Worm (Caenorhabditis elegans) whole organism, L4 larva: ENCODE measurements around the gene lin-15B.

ENCODE experiments used
- D1046.2 ChIP-seq: fragments of 200-800 bp; sonication (Bioruptor generic); IDR thresholded peaks from 2 replicates; pipeline ENCODE4 v1.3.6; 2022; ENCODE audit warnings: missing genetic modification characterization, missing compliant biosample characterization
- F26F4.8 ChIP-seq: fragments of 200-800 bp; sonication (Bioruptor generic); conservative IDR thresholded peaks from 2 replicates; pipeline ENCODE4 v1.3.6; 2022; ENCODE audit warnings: missing genetic modification characterization, missing compliant biosample characterization
- T20F7.1 ChIP-seq: fragments of 200-800 bp; sonication (Bioruptor generic); optimal IDR thresholded peaks from 2 replicates; lab custom pipeline; 2018; ENCODE audit warnings: mild to moderate bottlenecking, missing genetic modification characterization, missing compliant biosample characterization
- Y105C5A.15 ChIP-seq: fragments of 200-800 bp; sonication (Bioruptor generic); IDR thresholded peaks from 2 replicates; pipeline ENCODE4 v1.3.6; 2022; ENCODE audit warnings: missing genetic modification characterization, missing compliant biosample characterization
- Y48G9A.11 ChIP-seq: fragments of 200-800 bp; sonication (Bioruptor generic); IDR thresholded peaks from 2 replicates; pipeline ENCODE4 v1.3.6; 2022; ENCODE audit warnings: missing genetic modification reagents, missing genetic modification characterization, missing compliant biosample characterization
- ZK337.2 ChIP-seq: fragments of 200-800 bp; sonication (Bioruptor generic); IDR thresholded peaks from 2 replicates; pipeline ENCODE4 v1.3.6; 2022; ENCODE audit warnings: missing genetic modification reagents, missing genetic modification characterization, missing compliant biosample characterization
- ZK546.5 ChIP-seq, 2 experiments: sonication (generic microtip); optimal IDR thresholded peaks; 2 replicates each; lab custom pipeline; 2017; ENCODE audit warnings: missing biosample characterization in 2 of 2, missing genetic modification characterization in 2 of 2
- aha-1 ChIP-seq: fragments of 150-350 bp; peaks from one replicate; lab custom pipeline; 2014; ENCODE audit warnings: missing biosample characterization, missing genetic modification characterization
- ama-1 ChIP-seq: fragments of 150-350 bp; optimal IDR thresholded peaks from 2 replicates; lab custom pipeline; 2014; ENCODE audit warnings: inconsistent platforms, mixed read lengths
- ceh-62 ChIP-seq: sonication (generic microtip); optimal IDR thresholded peaks from 2 replicates; lab custom pipeline; 2017; ENCODE audit warnings: missing biosample characterization, missing genetic modification characterization
- ceh-82 ChIP-seq: sonication (generic microtip); optimal IDR thresholded peaks from 2 replicates; lab custom pipeline; 2017; ENCODE audit warnings: missing biosample characterization, missing genetic modification characterization
- ces-1 ChIP-seq: fragments of 150-350 bp; sonication (generic microtip); optimal IDR thresholded peaks from 4 replicates; lab custom pipeline; 2014; ENCODE audit warnings: missing biosample characterization, missing genetic modification reagents, missing genetic modification characterization
- cey-2 ChIP-seq: sonication (generic microtip); optimal IDR thresholded peaks from 3 replicates; lab custom pipeline; 2017; ENCODE audit warnings: missing genetic modification characterization, mild to moderate bottlenecking, missing compliant biosample characterization, antibody characterized with exemption, borderline replicate concordance; ENCODE audit not compliant: insufficient read depth
- daf-12 ChIP-seq: fragments of 150-350 bp; optimal IDR thresholded peaks from 2 replicates; lab custom pipeline; 2014; ENCODE audit warnings: missing biosample characterization, missing genetic modification reagents, missing genetic modification characterization
- daf-16 ChIP-seq, 3 experiments: sonication (generic microtip); optimal IDR thresholded peaks; 2 replicates each; lab custom pipeline; 2016 to 2017; ENCODE audit warnings: missing genetic modification characterization in 3 of 3, missing genetic modification reagents in 3 of 3, mild to moderate bottlenecking in 2 of 3, missing compliant biosample characterization in 2 of 3, missing biosample characterization in 1 of 3, moderate library complexity in 1 of 3
- daf-8 ChIP-seq: fragments of 200-800 bp; sonication (Bioruptor generic); IDR thresholded peaks from 2 replicates; pipeline ENCODE4 v1.3.6; 2022; ENCODE audit warnings: missing genetic modification characterization, missing compliant biosample characterization
- dmd-6 ChIP-seq: fragments of 200-800 bp; sonication (Bioruptor generic); IDR thresholded peaks from 2 replicates; pipeline ENCODE4 v1.3.6; 2022; ENCODE audit warnings: missing genetic modification reagents, missing genetic modification characterization, missing compliant biosample characterization
- dmd-8 ChIP-seq: fragments of 200-800 bp; sonication (Bioruptor generic); IDR thresholded peaks from 2 replicates; pipeline ENCODE4 v1.3.6; 2022; ENCODE audit warnings: missing genetic modification characterization, missing compliant biosample characterization
- dmd-9 ChIP-seq: fragments of 200-800 bp; sonication (Bioruptor generic); IDR thresholded peaks from 2 replicates; pipeline ENCODE4 v1.3.6; 2022; ENCODE audit warnings: missing genetic modification reagents, missing genetic modification characterization, missing compliant biosample characterization
- dve-1 ChIP-seq: sonication (generic microtip); optimal IDR thresholded peaks from 2 replicates; lab custom pipeline; 2017; ENCODE audit warnings: antibody characterized with exemption, mild to moderate bottlenecking, missing genetic modification characterization, missing compliant biosample characterization; ENCODE audit not compliant: insufficient read depth
- egl-27 ChIP-seq: sonication (generic microtip); optimal IDR thresholded peaks from 3 replicates; lab custom pipeline; 2017; ENCODE audit warnings: missing biosample characterization, missing genetic modification reagents, missing genetic modification characterization
- fkh-10 ChIP-seq: fragments of 150-350 bp; optimal IDR thresholded peaks from 2 replicates; lab custom pipeline; 2014; ENCODE audit warnings: missing biosample characterization, missing genetic modification reagents, missing genetic modification characterization
- fos-1 ChIP-seq: fragments of 150-350 bp; optimal IDR thresholded peaks from 2 replicates; lab custom pipeline; 2014; ENCODE audit warnings: missing biosample characterization, missing genetic modification characterization
- gei-8 ChIP-seq: fragments of 200-800 bp; sonication (Bioruptor generic); optimal IDR thresholded peaks from 2 replicates; lab custom pipeline; 2018; ENCODE audit warnings: mild to moderate bottlenecking, missing genetic modification characterization, missing compliant biosample characterization
- hif-1 ChIP-seq, 2 experiments: sonication (generic microtip); optimal IDR thresholded peaks; 2 replicates each; lab custom pipeline; 2016 to 2017; ENCODE audit warnings: missing compliant biosample characterization in 2 of 2, missing genetic modification characterization in 2 of 2, missing genetic modification reagents in 2 of 2, missing genotype in 2 of 2, mild to moderate bottlenecking in 1 of 2
- hlh-30 ChIP-seq: sonication (generic microtip); optimal IDR thresholded peaks from 2 replicates; lab custom pipeline; 2017; ENCODE audit warnings: antibody characterized with exemption, mild to moderate bottlenecking, missing genetic modification characterization, missing compliant biosample characterization; ENCODE audit not compliant: insufficient read depth
- hmg-1.1 ChIP-seq: fragments of 200-800 bp; sonication (Bioruptor generic); IDR thresholded peaks from 2 replicates; pipeline ENCODE4 v1.3.6; 2022; ENCODE audit warnings: missing genetic modification reagents, missing genetic modification characterization, missing compliant biosample characterization
- lin-15B ChIP-seq: fragments of 150-350 bp; sonication (generic microtip); optimal IDR thresholded peaks from 3 replicates; lab custom pipeline; 2014; ENCODE audit warnings: missing biosample characterization, missing genetic modification characterization
- lin-29 ChIP-seq: fragments of 200-800 bp; sonication (Bioruptor generic); IDR thresholded peaks from 2 replicates; pipeline ENCODE4 v1.3.6; 2022; ENCODE audit warnings: missing genetic modification reagents, missing genetic modification characterization, missing compliant biosample characterization
- mdt-29 ChIP-seq: fragments of 200-800 bp; sonication (Bioruptor generic); IDR thresholded peaks from 2 replicates; pipeline ENCODE4 v1.3.6; 2022; ENCODE audit warnings: missing genetic modification reagents, missing genetic modification characterization, missing compliant biosample characterization
- mes-2 ChIP-seq: sonication (generic microtip); optimal IDR thresholded peaks from 2 replicates; lab custom pipeline; 2016; ENCODE audit warnings: missing genotype, mild to moderate bottlenecking, missing genetic modification characterization, missing compliant biosample characterization; ENCODE audit not compliant: poor library complexity, severe bottlenecking
- nhr-25 ChIP-seq: sonication (generic microtip); optimal IDR thresholded peaks from 2 replicates; lab custom pipeline; 2017; ENCODE audit warnings: missing genetic modification characterization, mild to moderate bottlenecking, missing compliant biosample characterization, antibody characterized with exemption, moderate library complexity, borderline replicate concordance; ENCODE audit not compliant: insufficient read depth
- nhr-28 ChIP-seq: fragments of 150-350 bp; optimal IDR thresholded peaks from 2 replicates; lab custom pipeline; 2014; ENCODE audit warnings: missing biosample characterization, missing genetic modification characterization
- nhr-41 ChIP-seq: fragments of 200-800 bp; sonication (Bioruptor generic); IDR thresholded peaks from 2 replicates; pipeline ENCODE4 v1.3.6; 2022; ENCODE audit warnings: missing genetic modification reagents, missing genetic modification characterization, missing compliant biosample characterization
- nhr-48 ChIP-seq: sonication (generic microtip); optimal IDR thresholded peaks from 2 replicates; lab custom pipeline; 2016; ENCODE audit warnings: mild to moderate bottlenecking, missing genetic modification characterization, missing compliant biosample characterization
- nhr-76 ChIP-seq: fragments of 150-350 bp; optimal IDR thresholded peaks from 2 replicates; lab custom pipeline; 2014; ENCODE audit warnings: missing biosample characterization, missing genetic modification characterization
- nhr-77 ChIP-seq: fragments of 150-350 bp; optimal IDR thresholded peaks from 2 replicates; lab custom pipeline; 2014; ENCODE audit warnings: missing biosample characterization, missing genetic modification characterization
- php-3 ChIP-seq: fragments of 200-800 bp; sonication (Bioruptor generic); IDR thresholded peaks from 2 replicates; pipeline ENCODE4 v1.3.6; 2022; ENCODE audit warnings: missing genetic modification reagents, missing genetic modification characterization, missing compliant biosample characterization
- sdz-12 ChIP-seq: fragments of 200-800 bp; sonication (Bioruptor generic); optimal IDR thresholded peaks from 2 replicates; lab custom pipeline; 2018; ENCODE audit warnings: mild to moderate bottlenecking, missing genetic modification characterization, missing compliant biosample characterization
- set-16 ChIP-seq: fragments of 200-800 bp; sonication (Bioruptor generic); IDR thresholded peaks from 2 replicates; pipeline ENCODE4 v1.3.6; 2022; ENCODE audit warnings: missing genetic modification reagents, missing genetic modification characterization, missing compliant biosample characterization
- skn-1 ChIP-seq: fragments of 150-350 bp; optimal IDR thresholded peaks from 2 replicates; lab custom pipeline; 2014; ENCODE audit warnings: missing biosample characterization, missing genetic modification characterization
- spr-1 ChIP-seq: sonication (generic microtip); optimal IDR thresholded peaks from 2 replicates; lab custom pipeline; 2016; ENCODE audit warnings: mild to moderate bottlenecking, missing genetic modification characterization, missing compliant biosample characterization
- spr-3 ChIP-seq: fragments of 200-800 bp; sonication (Bioruptor generic); optimal IDR thresholded peaks from 2 replicates; lab custom pipeline; 2018; ENCODE audit warnings: mild to moderate bottlenecking, missing genetic modification characterization, missing compliant biosample characterization
- tag-97 ChIP-seq: fragments of 200-800 bp; sonication (Bioruptor generic); IDR thresholded peaks from 2 replicates; pipeline ENCODE4 v1.3.6; 2022; ENCODE audit warnings: missing genetic modification characterization, missing compliant biosample characterization
- unc-130 ChIP-seq: sonication (generic microtip); optimal IDR thresholded peaks from 2 replicates; lab custom pipeline; 2016; ENCODE audit warnings: missing genetic modification reagents, missing genetic modification characterization, missing compliant biosample characterization
- unc-39 ChIP-seq: sonication (generic microtip); optimal IDR thresholded peaks from 2 replicates; lab custom pipeline; 2017; ENCODE audit warnings: missing biosample characterization, missing genetic modification characterization
- vab-7 ChIP-seq: fragments of 200-800 bp; sonication (Bioruptor generic); IDR thresholded peaks from 2 replicates; pipeline ENCODE4 v1.3.6; 2022; ENCODE audit warnings: missing genetic modification reagents, missing genetic modification characterization, missing compliant biosample characterization
- zag-1 ChIP-seq: fragments of 150-350 bp; optimal IDR thresholded peaks from 2 replicates; lab custom pipeline; 2014; ENCODE audit warnings: missing biosample characterization, missing genetic modification characterization
- zfp-2 ChIP-seq: sonication (generic microtip); optimal IDR thresholded peaks from 2 replicates; lab custom pipeline; 2016; ENCODE audit warnings: mild to moderate bottlenecking, missing genetic modification characterization, missing compliant biosample characterization
- zfp-3 ChIP-seq: fragments of 200-800 bp; sonication (Bioruptor generic); conservative IDR thresholded peaks from 2 replicates; pipeline ENCODE4 v1.3.6; 2022; ENCODE audit warnings: missing genetic modification reagents, missing genetic modification characterization, missing compliant biosample characterization
- zip-2 ChIP-seq: fragments of 150-350 bp; optimal IDR thresholded peaks from 2 replicates; lab custom pipeline; 2014; ENCODE audit warnings: missing biosample characterization, missing genetic modification characterization
- ztf-7 ChIP-seq: fragments of 150-350 bp; optimal IDR thresholded peaks from 2 replicates; lab custom pipeline; 2014; ENCODE audit warnings: missing biosample characterization, missing genetic modification characterization

The lin-15B gene

DNA sequence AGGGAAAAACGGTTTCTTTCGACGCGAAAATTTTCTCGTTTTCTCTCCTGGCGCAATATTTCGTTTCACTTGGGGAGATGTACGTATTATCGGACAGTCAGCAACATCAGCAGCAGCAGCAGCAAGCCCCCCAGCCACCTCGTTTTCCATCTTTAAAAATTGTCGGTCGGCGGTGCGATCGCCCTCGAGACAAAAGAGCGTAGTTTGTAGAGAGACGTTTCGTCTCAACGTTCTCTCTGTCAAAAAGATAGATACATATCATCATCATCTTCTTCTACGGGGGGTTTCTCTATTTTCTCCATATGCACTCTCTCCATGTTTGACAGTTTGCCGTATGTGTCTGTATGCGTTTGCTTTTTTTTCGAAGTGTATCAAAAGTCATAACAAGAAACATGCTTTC is 16.3 kb upstream of the lin-15B start (continued):
- no peak for TF ChIP-seq D1046.2 (GFP tag; lab: Robert Waterston, UW)
- TF ChIP-seq tag-97 (GFP tag; lab: Robert Waterston, UW), result no peak
- no peak for TF ChIP-seq set-16 (GFP tag; lab: Robert Waterston, UW)
- no peak for TF ChIP-seq skn-1
- no peak for TF ChIP-seq spr-1 (tag; lab: Kevin White, UChicago)
- no peak for TF ChIP-seq T20F7.1 (GFP tag; lab: Kevin White, UChicago)
- TF ChIP-seq lin-15B (tag; lab: Kevin White, UChicago), result no peak
- TF ChIP-seq unc-39, result no peak
- TF ChIP-seq sdz-12 (GFP tag; lab: Kevin White, UChicago), result no peak
- peak; percentile 70 for TF ChIP-seq dve-1 (tag; lab: Kevin White, UChicago)
- no peak for TF ChIP-seq daf-8 (GFP tag; lab: Robert Waterston, UW)
- no peak for TF ChIP-seq nhr-76 (tag; lab: Kevin White, UChicago)
- TF ChIP-seq cey-2 (tag; lab: Kevin White, UChicago), result no peak
- no peak for TF ChIP-seq fkh-10 (GFP tag; lab: Kevin White, UChicago)
- no peak for TF ChIP-seq ceh-62 (tag; lab: Kevin White, UChicago)
- TF ChIP-seq egl-27 (tag; lab: Kevin White, UChicago), result no peak
- TF ChIP-seq ztf-7 (tag; lab: Kevin White, UChicago), result no peak
- TF ChIP-seq php-3 (GFP tag; lab: Robert Waterston, UW), result no peak
- no peak for TF ChIP-seq lin-29
- TF ChIP-seq mes-2, result peak; percentile 43
- peak; percentile 49 for TF ChIP-seq nhr-25
- TF ChIP-seq daf-12 (tag; lab: Kevin White, UChicago), result no peak
- TF ChIP-seq mdt-29, result no peak
- no peak for TF ChIP-seq hmg-1.1
- TF ChIP-seq fos-1 (tag; lab: Kevin White, UChicago), result no peak
- no peak for TF ChIP-seq unc-130 (GFP tag; lab: Kevin White, UChicago)
- no peak for TF ChIP-seq hif-1 (tag; optimal IDR thresholded peaks at IDR 0.05; lab: Kevin White, UChicago)
- TF ChIP-seq ces-1 (GFP tag; lab: Kevin White, UChicago), result no peak
- TF ChIP-seq zag-1 (tag; lab: Kevin White, UChicago), result no peak
- no peak for TF ChIP-seq ZK337.2 (GFP tag; lab: Robert Waterston, UW)
- TF ChIP-seq gei-8 (GFP tag; lab: Kevin White, UChicago), result no peak
- TF ChIP-seq hlh-30 (tag; lab: Kevin White, UChicago), result peak; percentile 88
- no peak for TF ChIP-seq Y105C5A.15 (GFP tag; lab: Robert Waterston, UW)
- no peak for TF ChIP-seq dmd-8
- no peak for TF ChIP-seq daf-16 (GFP tag; optimal IDR thresholded peaks at IDR 0.05; lab: Kevin White, UChicago)
- TF ChIP-seq daf-16 (tag; optimal IDR thresholded peaks at IDR 0.05; lab: Kevin White, UChicago), result peak; percentile 54
- TF ChIP-seq zip-2 (tag; lab: Kevin White, UChicago), result no peak
- TF ChIP-seq nhr-28 (tag; lab: Kevin White, UChicago), result peak; percentile 93
- peak; percentile 70 for TF ChIP-seq nhr-77
- TF ChIP-seq zfp-2, result no peak
- no peak for TF ChIP-seq dmd-9 (GFP tag; lab: Robert Waterston, UW)
- no peak for TF ChIP-seq spr-3 (GFP tag; lab: Kevin White, UChicago)
- TF ChIP-seq ZK546.5 (tag; optimal IDR thresholded peaks at IDR 0.05; lab: Kevin White, UChicago), result no peak
- no peak for TF ChIP-seq nhr-41 (GFP tag; lab: Robert Waterston, UW)
- TF ChIP-seq zfp-3 (GFP tag; lab: Robert Waterston, UW), result no peak
- TF ChIP-seq F26F4.8, result no peak
- no peak for TF ChIP-seq ama-1 (lab: Kevin White, UChicago)
- TF ChIP-seq Y48G9A.11, result no peak
- no peak for TF ChIP-seq vab-7 (GFP tag; lab: Robert Waterston, UW)
- TF ChIP-seq aha-1, result peak; percentile 85
- TF ChIP-seq dmd-6 (GFP tag; lab: Robert Waterston, UW), result peak; percentile 93
- TF ChIP-seq ceh-82 (tag; lab: Kevin White, UChicago), result no peak
- peak; percentile 96 for TF ChIP-seq nhr-48 (tag; lab: Kevin White, UChicago)
